Worm (Caenorhabditis elegans): ENCODE measurements around the gene Y46G5A.38.

DNA sequence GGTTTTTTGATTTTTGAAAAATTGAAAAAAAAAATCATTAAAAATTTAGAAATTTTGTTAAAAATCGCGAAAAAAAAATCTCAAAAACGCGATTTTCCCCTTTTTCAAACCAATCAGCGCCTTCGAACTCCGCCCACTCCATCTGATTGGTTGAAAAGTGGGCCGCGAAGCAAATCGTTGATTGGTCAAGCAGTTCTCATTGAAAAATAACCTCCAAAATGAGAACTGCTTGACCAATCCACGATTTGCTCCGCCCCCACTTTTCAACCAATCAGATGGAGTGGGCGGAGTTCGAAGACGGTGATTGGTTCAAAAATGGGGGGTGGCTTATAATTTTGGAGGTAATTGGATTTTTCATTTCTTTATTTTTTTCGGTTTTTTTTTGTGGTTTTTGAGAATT, 36.5 kb upstream of the Y46G5A.38 start:
- TF ChIP-seq B0310.2 (tag; optimal IDR thresholded peaks at IDR 0.05) = no peak
- no peak for TF ChIP-seq ama-1 (optimal IDR thresholded peaks at IDR 0.05)
- TF ChIP-seq hmbx-1 (tag; optimal IDR thresholded peaks at IDR 0.05) = no peak
- no peak for TF ChIP-seq hmg-4 (GFP tag; optimal IDR thresholded peaks at IDR 0.05)
- no peak for TF ChIP-seq ceh-13 (GFP tag; optimal IDR thresholded peaks at IDR 0.05)
- no peak for TF ChIP-seq hnd-1 (tag; optimal IDR thresholded peaks at IDR 0.05)
